Worm (Caenorhabditis elegans): ENCODE results near the gene ZK1010.5.

ZK1010.5 gene

ce11 chrIII:12977559-12977958, 9.8 kb downstream of the ZK1010.5 start, which contains the start of gene ZK1010.2 (continued):
- TF ChIP-seq ztf-25 (GFP tag; IDR thresholded peaks at IDR 0.05): no peak
- no peak for TF ChIP-seq let-526 (GFP tag; IDR thresholded peaks at IDR 0.05)
- TF ChIP-seq chd-7 (tag; optimal IDR thresholded peaks at IDR 0.05): peak; percentile 7
- TF ChIP-seq efl-1 (GFP tag; optimal IDR thresholded peaks at IDR 0.05): no peak
- TF ChIP-seq mes-4 (tag; optimal IDR thresholded peaks at IDR 0.05): peak; percentile 11
- no peak for TF ChIP-seq mel-28 (tag; optimal IDR thresholded peaks at IDR 0.05; ENCODE audit: borderline replicate concordance)
- TF ChIP-seq dpff-1 (tag; optimal IDR thresholded peaks at IDR 0.05): no peak
- TF ChIP-seq hrde-1 (tag; optimal IDR thresholded peaks at IDR 0.05; ENCODE audit: borderline replicate concordance): peak; percentile 40
- no peak for TF ChIP-seq unc-130 (GFP tag; optimal IDR thresholded peaks at IDR 0.05)
- no peak for TF ChIP-seq rpc-1 (optimal IDR thresholded peaks at IDR 0.05)
- no peak for TF ChIP-seq rpc-1 (tag; optimal IDR thresholded peaks at IDR 0.05)
- no peak for TF ChIP-seq ama-1 (optimal IDR thresholded peaks at IDR 0.05)
- TF ChIP-seq ama-1 (GFP tag; optimal IDR thresholded peaks at IDR 0.05): no peak
- peak; percentile 71 for TF ChIP-seq mcd-1 (GFP tag; IDR thresholded peaks at IDR 0.05)
- no peak for TF ChIP-seq nhr-80 (tag; optimal IDR thresholded peaks at IDR 0.05)
- TF ChIP-seq hlh-26 (GFP tag; conservative IDR thresholded peaks at IDR 0.05): no peak
- no peak for TF ChIP-seq somi-1 (GFP tag; optimal IDR thresholded peaks at IDR 0.05)
- TF ChIP-seq Y67H2A.10 (GFP tag; conservative IDR thresholded peaks at IDR 0.05): no peak
- no peak for TF ChIP-seq ztf-6 (GFP tag; IDR thresholded peaks at IDR 0.05)
- TF ChIP-seq F55B11.4 (tag; optimal IDR thresholded peaks at IDR 0.05; ENCODE audit: borderline replicate concordance, insufficient read depth): no peak
- TF ChIP-seq hmg-1.2 (GFP tag; IDR thresholded peaks at IDR 0.05): peak; percentile 29; the same call in 1 of the 2 replicates
- TF ChIP-seq nhr-27 (tag; optimal IDR thresholded peaks at IDR 0.05): no peak
- TF ChIP-seq hsf-1 (GFP tag; IDR thresholded peaks at IDR 0.05): peak; percentile 71
- no peak for TF ChIP-seq K11D2.4 (GFP tag; IDR thresholded peaks at IDR 0.05)
- TF ChIP-seq xnd-1 (tag; optimal IDR thresholded peaks at IDR 0.05): peak; percentile 40
- TF ChIP-seq F52B5.7 (tag; optimal IDR thresholded peaks at IDR 0.05): no peak
- TF ChIP-seq rec-8 (tag; optimal IDR thresholded peaks at IDR 0.05): no peak
- no peak for TF ChIP-seq tbp1 (GFP tag; optimal IDR thresholded peaks at IDR 0.05)
- no peak for TF ChIP-seq Y56A3A.18 (GFP tag; IDR thresholded peaks at IDR 0.05)
- TF ChIP-seq lsl-1 (GFP tag; optimal IDR thresholded peaks at IDR 0.05): peak; percentile 30
- no peak for TF ChIP-seq snpc-1.1 (tag; optimal IDR thresholded peaks at IDR 0.05; ENCODE audit: insufficient read depth)
- TF ChIP-seq F39B2.1 (GFP tag; IDR thresholded peaks at IDR 0.05): no peak
- no peak for TF ChIP-seq pha-4 (tag; optimal IDR thresholded peaks at IDR 0.05)
- TF ChIP-seq fkh-3 (tag; optimal IDR thresholded peaks at IDR 0.05): no peak
- peak; percentile 24 for TF ChIP-seq tlf-1 (GFP tag; optimal IDR thresholded peaks at IDR 0.05)
- TF ChIP-seq attf-5 (GFP tag; optimal IDR thresholded peaks at IDR 0.05): no peak
- no peak for TF ChIP-seq ets-4 (GFP tag; optimal IDR thresholded peaks at IDR 0.05)
- TF ChIP-seq B0261.1 (tag; optimal IDR thresholded peaks at IDR 0.05): no peak
- TF ChIP-seq egl-44 (GFP tag; IDR thresholded peaks at IDR 0.05): 0 out of 2 replicates have a peak, but pooled peaks have one; percentile 48
- 0 out of 2 replicates have a peak, but pooled peaks have one; percentile 54 for TF ChIP-seq attf-6 (GFP tag; IDR thresholded peaks at IDR 0.05)
- TF ChIP-seq ceh-40 (GFP tag; IDR thresholded peaks at IDR 0.05): 0 out of 2 replicates have a peak, but pooled peaks have one; percentile 25

ce11 chrIII:12972398-12972797, 14.9 kb downstream of the ZK1010.5 start, which contains the start of gene bckd-1A:
TSS of gene bckd-1A (minus strand) at chrIII:12972498.
- TF ChIP-seq Y95B8A.8 (GFP tag; IDR thresholded peaks at IDR 0.05) (no peak), mes-4 (tag; optimal IDR thresholded peaks at IDR 0.05) (no peak), ZK185.1 (tag; optimal IDR thresholded peaks at IDR 0.05; ENCODE audit: poor library complexity, severe bottlenecking) (no peak), let-526 (GFP tag; IDR thresholded peaks at IDR 0.05) (no peak), pha-4 (tag; optimal IDR thresholded peaks at IDR 0.05) (no peak), mxl-1 (tag; optimal IDR thresholded peaks at IDR 0.05) (no peak), ztf-28 (GFP tag; IDR thresholded peaks at IDR 0.05) (no peak), nfya-1 (tag; optimal IDR thresholded peaks at IDR 0.05; ENCODE audit: borderline replicate concordance, insufficient read depth) (no peak), atf-7 (tag; optimal IDR thresholded peaks at IDR 0.05) (no peak), unc-62 (GFP tag; optimal IDR thresholded peaks at IDR 0.05) (no peak), ztf-6 (GFP tag; IDR thresholded peaks at IDR 0.05) (no peak), C17E4.6 (GFP tag; IDR thresholded peaks at IDR 0.05) (no peak), snpc-3.4 (tag; optimal IDR thresholded peaks at IDR 0.05) (no peak), B0035.1 (tag; optimal IDR thresholded peaks at IDR 0.05) (no peak)

All from whole organism, young adult.